Fruit fly (Drosophila melanogaster) whole organism, wandering third instar larva: ENCODE results near the gene Rai1.

Experiments
- Abd-B ChIP-seq: fragments of >200 bp; optimal IDR thresholded peaks from 2 replicates; lab custom pipeline; 2017; ENCODE audit warnings: missing biosample characterization, missing genetic modification characterization
- Dfd ChIP-seq: fragments of >200 bp; optimal IDR thresholded peaks from 2 replicates; lab custom pipeline; 2017; ENCODE audit warnings: missing biosample characterization, missing genetic modification characterization
- Hnf4 ChIP-seq: fragments of 200-800 bp; sonication (Bioruptor generic); optimal IDR thresholded peaks from 2 replicates; lab custom pipeline; 2016; ENCODE audit warnings: missing biosample characterization, mild to moderate bottlenecking, missing genetic modification characterization
- Mio ChIP-seq: sonication (Bioruptor generic); optimal IDR thresholded peaks from 2 replicates; lab custom pipeline; 2016; ENCODE audit warnings: missing biosample characterization, missing genetic modification characterization
- Myc ChIP-seq: fragments of >200 bp; optimal IDR thresholded peaks from 2 replicates; lab custom pipeline; 2017
- N ChIP-seq: fragments of >200 bp; optimal IDR thresholded peaks from 2 replicates; lab custom pipeline; 2018; ENCODE audit warnings: missing biosample characterization, missing external identifiers, missing genetic modification characterization
- OdsH ChIP-seq: fragments of 200-800 bp; sonication (Bioruptor generic); optimal IDR thresholded peaks from 2 replicates; lab custom pipeline; 2016; ENCODE audit warnings: missing biosample characterization, mild to moderate bottlenecking, missing genetic modification characterization
- foxo ChIP-seq, 2 experiments: fragments of 200-800 bp; sonication (Bioruptor generic); optimal IDR thresholded peaks; 2 replicates in 1 of 2; 3 replicates in 1 of 2; lab custom pipeline; 2016 to 2017; ENCODE audit warnings: missing biosample characterization in 2 of 2, missing genetic modification characterization in 2 of 2
- fru ChIP-seq: fragments of 200-800 bp; sonication (Bioruptor generic); optimal IDR thresholded peaks from 3 replicates; lab custom pipeline; 2016; ENCODE audit warnings: missing biosample characterization, mild to moderate bottlenecking, missing genetic modification characterization
- jim ChIP-seq: fragments of 175-275, 200-325 bp; sonication (Bioruptor generic); optimal IDR thresholded peaks from 2 replicates; lab custom pipeline; 2016; ENCODE audit warnings: missing biosample characterization, mild to moderate bottlenecking, missing genetic modification characterization

DNA sequence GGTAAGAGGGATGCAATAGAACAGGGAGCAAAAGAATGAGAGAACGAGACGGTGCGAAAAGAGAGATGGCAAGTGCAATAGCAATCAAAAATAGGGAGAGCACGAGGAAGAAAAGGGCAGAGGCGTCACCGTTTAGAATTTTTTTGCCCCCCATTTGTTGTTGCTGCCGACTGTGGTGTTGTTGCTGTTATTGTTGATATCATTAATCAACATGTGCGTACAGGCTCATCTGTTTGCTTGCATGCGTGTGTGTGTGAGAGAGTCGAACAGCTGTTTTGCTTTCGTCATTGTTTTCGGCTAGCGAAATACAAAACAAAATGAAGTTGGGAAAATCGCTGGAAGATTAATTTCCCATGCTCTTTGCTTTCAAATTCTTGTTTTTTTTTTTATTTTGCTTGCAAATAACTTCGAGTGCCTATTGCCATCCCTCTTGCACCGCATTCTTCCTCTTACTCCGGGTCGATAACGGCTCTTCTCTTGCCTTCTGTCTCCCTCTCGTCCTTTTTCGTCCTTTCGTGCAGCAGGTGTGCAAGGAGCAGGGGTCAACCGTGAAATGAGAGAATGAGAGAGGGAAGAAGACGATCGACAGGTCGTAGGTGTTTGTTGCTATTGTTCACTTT is 9.9 kb downstream of the Rai1 start:
- TF ChIP-seq N (no peak), jim (GFP tag; lab: Kevin White, UChicago) (no peak), OdsH (no peak), Mio (no peak), foxo (GFP tag; optimal IDR thresholded peaks at IDR 0.05; lab: Kevin White, UChicago) (no peak), Hnf4 (GFP tag; lab: Kevin White, UChicago) (no peak), Myc (lab: Kevin White, UChicago) (no peak), fru (GFP tag; lab: Kevin White, UChicago) (no peak), Dfd (GFP tag; lab: Kevin White, UChicago) (no peak), Abd-B (GFP tag; lab: Kevin White, UChicago) (no peak)
